Worm (Caenorhabditis elegans): ENCODE results near the gene C53A5.2.

C53A5.2 gene

ce11 chrV:14506713-14507675 lies 16.0 kb downstream of the C53A5.2 start:
- TF ChIP-seq mep-1 (tag; optimal IDR thresholded peaks at IDR 0.05) (no peak), sptf-1 (tag; optimal IDR thresholded peaks at IDR 0.05) (no peak), ces-1 (GFP tag; optimal IDR thresholded peaks at IDR 0.05) (peak; percentile 58), zip-8 (tag; optimal IDR thresholded peaks at IDR 0.05) (no peak), bed-3 (GFP tag; optimal IDR thresholded peaks at IDR 0.05) (no peak), unc-39 (tag; optimal IDR thresholded peaks at IDR 0.05) (no peak), snpc-4 (tag; optimal IDR thresholded peaks at IDR 0.05) (no peak), hlh-1 (tag; optimal IDR thresholded peaks at IDR 0.05) (no peak), ceh-39 (tag; optimal IDR thresholded peaks at IDR 0.05) (no peak), ztf-11 (tag; optimal IDR thresholded peaks at IDR 0.05) (peak; percentile 46), elt-1 (tag; optimal IDR thresholded peaks at IDR 0.05; ENCODE audit: borderline replicate concordance, insufficient read depth) (peak; percentile 99), ceh-83 (GFP tag; optimal IDR thresholded peaks at IDR 0.05) (no peak), drap-1 (GFP tag; optimal IDR thresholded peaks at IDR 0.05) (peak; percentile 66), flh-1 (GFP tag; optimal IDR thresholded peaks at IDR 0.05) (no peak), nhr-2 (tag; optimal IDR thresholded peaks at IDR 0.05) (peak; percentile 53), mls-2 (tag; optimal IDR thresholded peaks at IDR 0.05) (no peak), ceh-43 (GFP tag; optimal IDR thresholded peaks at IDR 0.05) (no peak), unc-62 (GFP tag; optimal IDR thresholded peaks at IDR 0.05) (peak; percentile 68), pha-4 (tag; optimal IDR thresholded peaks at IDR 0.05) (no peak), tbx-8 (GFP tag; optimal IDR thresholded peaks at IDR 0.05) (no peak), ham-2 (GFP tag; optimal IDR thresholded peaks at IDR 0.05) (peak; percentile 57), nhr-76 (tag; optimal IDR thresholded peaks at IDR 0.05) (no peak), lin-32 (GFP tag; optimal IDR thresholded peaks at IDR 0.05) (no peak), lsy-2 (tag; optimal IDR thresholded peaks at IDR 0.05) (no peak)

DNA sequence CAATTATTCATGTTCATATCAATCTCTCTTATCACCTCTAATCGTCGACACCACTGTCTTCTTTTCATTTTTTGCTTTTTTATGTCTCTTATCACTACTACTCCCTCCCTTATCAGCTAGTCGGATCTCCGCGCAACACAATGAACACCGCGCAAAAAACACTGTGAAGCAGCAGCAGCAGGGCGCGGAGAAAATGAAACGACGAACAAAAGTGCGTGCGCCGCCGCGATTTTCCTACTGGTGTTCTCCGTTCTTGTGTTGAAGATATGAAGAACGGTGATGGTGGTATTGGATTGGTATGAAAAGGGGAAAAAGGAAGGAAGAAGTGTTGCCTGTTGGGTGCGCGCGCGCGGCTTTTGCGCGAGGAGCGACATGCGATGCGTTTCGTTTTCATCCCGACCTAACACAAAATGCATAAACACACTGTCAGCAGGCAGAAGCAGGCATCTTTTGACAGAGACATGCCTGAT lies 17.2 kb downstream of the C53A5.2 start:
- no peak for TF ChIP-seq ceh-83 (GFP tag; optimal IDR thresholded peaks at IDR 0.05)
- TF ChIP-seq sptf-1 (tag; optimal IDR thresholded peaks at IDR 0.05), result peak; percentile 30
- peak; percentile 15 for TF ChIP-seq cnd-1 (tag; optimal IDR thresholded peaks at IDR 0.05)
- TF ChIP-seq ham-2 (GFP tag; optimal IDR thresholded peaks at IDR 0.05), result peak; percentile 95
- TF ChIP-seq mab-5 (tag; optimal IDR thresholded peaks at IDR 0.05), result no peak
- TF ChIP-seq hlh-1 (tag; optimal IDR thresholded peaks at IDR 0.05), result no peak
- TF ChIP-seq lsy-2 (tag; optimal IDR thresholded peaks at IDR 0.05), result no peak
- no peak for TF ChIP-seq mls-2 (tag; optimal IDR thresholded peaks at IDR 0.05)
- TF ChIP-seq zip-8 (tag; optimal IDR thresholded peaks at IDR 0.05), result no peak
- peak; percentile 92 for TF ChIP-seq elt-1 (tag; optimal IDR thresholded peaks at IDR 0.05; ENCODE audit: borderline replicate concordance, insufficient read depth)
- peak; percentile 7 for TF ChIP-seq sem-2 (GFP tag; optimal IDR thresholded peaks at IDR 0.05)
- peak; percentile 14 for TF ChIP-seq elt-3 (tag; optimal IDR thresholded peaks at IDR 0.05)
- TF ChIP-seq drap-1 (GFP tag; optimal IDR thresholded peaks at IDR 0.05), result peak; percentile 62
- TF ChIP-seq lin-13 (tag; optimal IDR thresholded peaks at IDR 0.05), result no peak
- no peak for TF ChIP-seq ceh-39 (tag; optimal IDR thresholded peaks at IDR 0.05)
- TF ChIP-seq snpc-4 (tag; optimal IDR thresholded peaks at IDR 0.05), result no peak

DNA sequence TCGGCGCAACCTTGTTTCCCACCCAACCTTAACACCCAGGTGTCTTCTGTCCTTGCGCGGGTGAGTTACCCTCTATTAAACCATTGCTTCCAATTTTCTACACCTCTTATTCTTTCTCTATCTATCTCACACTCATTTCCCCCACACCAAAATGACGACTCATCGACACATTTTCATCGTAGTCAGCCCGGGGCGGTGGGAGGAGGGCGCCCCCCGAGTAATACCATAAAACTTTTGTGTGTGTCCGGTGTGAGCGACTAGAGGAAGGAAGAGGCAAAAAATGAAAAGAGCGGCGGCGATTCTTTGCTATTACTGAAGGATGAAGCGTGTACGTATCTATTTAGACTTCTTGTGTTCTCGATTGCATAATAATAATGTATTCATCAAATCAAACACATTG lies 18.2 kb downstream of the C53A5.2 start:
- TF ChIP-seq elt-1 (tag; optimal IDR thresholded peaks at IDR 0.05; ENCODE audit: borderline replicate concordance, insufficient read depth) (no peak), unc-39 (tag; optimal IDR thresholded peaks at IDR 0.05) (no peak), snpc-4 (tag; optimal IDR thresholded peaks at IDR 0.05) (no peak), ham-2 (GFP tag; optimal IDR thresholded peaks at IDR 0.05) (no peak), drap-1 (GFP tag; optimal IDR thresholded peaks at IDR 0.05) (peak; percentile 66), ceh-39 (tag; optimal IDR thresholded peaks at IDR 0.05) (no peak), M03D4.4 (tag; optimal IDR thresholded peaks at IDR 0.05) (peak; percentile 29)

DNA sequence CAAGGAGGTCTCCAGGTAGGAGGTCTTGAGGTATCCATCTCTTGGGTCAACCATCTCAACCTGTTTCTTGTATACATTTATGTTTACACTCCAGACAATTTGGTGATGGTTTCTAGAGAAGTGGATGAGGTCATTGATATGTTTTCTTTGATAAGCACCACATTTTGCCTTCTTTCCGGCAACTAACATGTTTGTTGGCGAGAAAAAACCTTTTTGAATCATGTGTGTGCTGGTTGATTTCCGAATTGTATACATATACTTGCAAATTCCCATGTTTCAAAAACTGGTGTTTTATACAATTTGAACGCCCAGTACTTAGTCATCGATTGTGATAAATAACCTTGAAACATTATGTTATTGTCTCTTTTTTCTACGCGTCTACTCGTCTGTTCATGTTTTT lies 18.9 kb downstream of the C53A5.2 start:
- no peak for TF ChIP-seq nhr-12 (tag; optimal IDR thresholded peaks at IDR 0.05)
- no peak for TF ChIP-seq mab-5 (tag; optimal IDR thresholded peaks at IDR 0.05)
- TF ChIP-seq unc-39 (tag; optimal IDR thresholded peaks at IDR 0.05), result no peak
- TF ChIP-seq ceh-83 (GFP tag; optimal IDR thresholded peaks at IDR 0.05), result no peak
- TF ChIP-seq hlh-1 (tag; optimal IDR thresholded peaks at IDR 0.05), result no peak
- no peak for TF ChIP-seq zip-8 (tag; optimal IDR thresholded peaks at IDR 0.05)
